Worm (Caenorhabditis elegans) whole organism, late embryonic: ENCODE measurements around the gene C06G3.3.

Experiments used
- gmeb-2 ChIP-seq: sonication (generic microtip); optimal IDR thresholded peaks from 2 replicates; lab custom pipeline; 2016; ENCODE audit warnings: missing genetic modification characterization, inconsistent platforms, missing compliant biosample characterization
- npax-4 ChIP-seq: sonication (generic microtip); optimal IDR thresholded peaks from 2 replicates; lab custom pipeline; 2016; ENCODE audit warnings: missing genetic modification characterization, missing compliant biosample characterization
- pha-4 ChIP-seq: fragments of 150-350 bp; optimal IDR thresholded peaks from 2 replicates; lab custom pipeline; 2018; ENCODE audit warnings: missing biosample characterization, missing genetic modification reagents, missing genetic modification characterization

ce11 chrIV:7052135-7052534, 16.2 kb downstream of the C06G3.3 start:
- TF ChIP-seq npax-4 (tag; lab: Kevin White, UChicago) (no peak), gmeb-2 (tag; lab: Kevin White, UChicago) (no peak), pha-4 (no peak)
